Fruit fly (Drosophila melanogaster) whole organism, embryonic: ENCODE results near the gene CG15047.

Experiments
- Adf1 ChIP-seq: fragments of 200-800 bp; sonication (Bioruptor generic); IDR thresholded peaks from 2 replicates; pipeline ENCODE4 v1.3.6; 2022; ENCODE audit warnings: missing biosample characterization, missing genetic modification characterization
- Atf6 ChIP-seq: fragments of 200-800 bp; sonication (Bioruptor generic); IDR thresholded peaks from 2 replicates; pipeline ENCODE4 v1.3.6; 2022; ENCODE audit warnings: missing biosample characterization, missing genetic modification characterization
- CG10274 ChIP-seq: fragments of 200-800 bp; sonication (Bioruptor generic); optimal IDR thresholded peaks from 3 replicates; lab custom pipeline; 2017; ENCODE audit warnings: missing biosample characterization, mild to moderate bottlenecking, missing genetic modification characterization
- CG10431 ChIP-seq: fragments of 200-800 bp; sonication (Bioruptor generic); optimal IDR thresholded peaks from 3 replicates; lab custom pipeline; 2018; ENCODE audit warnings: missing biosample characterization, mild to moderate bottlenecking, missing genetic modification characterization
- CG11696 ChIP-seq: fragments of 200-800 bp; sonication (Bioruptor generic); IDR thresholded peaks from 2 replicates; pipeline ENCODE4 v1.3.6; 2022; ENCODE audit warnings: missing biosample characterization, missing genetic modification characterization
- CG13296 ChIP-seq: fragments of 200-800 bp; sonication (Bioruptor generic); optimal IDR thresholded peaks from 3 replicates; lab custom pipeline; 2018; ENCODE audit warnings: missing biosample characterization, mild to moderate bottlenecking, missing genetic modification characterization
- CG13624 ChIP-seq: fragments of 200-800 bp; sonication (Bioruptor generic); optimal IDR thresholded peaks from 2 replicates; lab custom pipeline; 2016; ENCODE audit warnings: missing biosample characterization, missing genetic modification characterization
- CG14014 ChIP-seq: fragments of 200-800 bp; sonication (Bioruptor generic); IDR thresholded peaks from 2 replicates; pipeline ENCODE4 v1.3.6; 2022; ENCODE audit warnings: missing biosample characterization, missing genetic modification characterization
- CG14441 ChIP-seq: fragments of 200-800 bp; sonication (Bioruptor generic); IDR thresholded peaks from 2 replicates; pipeline ENCODE4 v1.3.6; 2022; ENCODE audit warnings: missing biosample characterization, missing genetic modification characterization
- CG1647 ChIP-seq: fragments of 200-800 bp; sonication (Bioruptor generic); optimal IDR thresholded peaks from 3 replicates; lab custom pipeline; 2016; ENCODE audit warnings: missing biosample characterization, missing genetic modification characterization
- CG16779 ChIP-seq: fragments of 200-800 bp; sonication (Bioruptor generic); IDR thresholded peaks from 2 replicates; pipeline ENCODE4 v1.3.6; 2022; ENCODE audit warnings: missing biosample characterization, missing genetic modification characterization
- CG2199 ChIP-seq: fragments of 200-800 bp; sonication (Bioruptor generic); IDR thresholded peaks from 3 replicates; pipeline ENCODE4 v1.3.6; 2022; ENCODE audit warnings: missing biosample characterization, missing genetic modification characterization
- CG30020 ChIP-seq: fragments of 200-800 bp; optimal IDR thresholded peaks from 2 replicates; lab custom pipeline; 2019; ENCODE audit warnings: missing biosample characterization, mild to moderate bottlenecking, missing genetic modification characterization, moderate library complexity
- CG30431 ChIP-seq: fragments of 200-800 bp; sonication (Bioruptor generic); optimal IDR thresholded peaks from 2 replicates; lab custom pipeline; 2017; ENCODE audit warnings: missing biosample characterization, missing genetic modification characterization
- CG3281 ChIP-seq: fragments of 200-800 bp; sonication (Bioruptor generic); optimal IDR thresholded peaks from 3 replicates; lab custom pipeline; 2017; ENCODE audit warnings: missing biosample characterization, mild to moderate bottlenecking, missing genetic modification characterization
- CG3847 ChIP-seq: fragments of 200-800 bp; sonication (Bioruptor generic); IDR thresholded peaks from 2 replicates; pipeline ENCODE4 v1.3.6; 2022; ENCODE audit warnings: missing biosample characterization, missing genetic modification characterization
- CG4424 ChIP-seq: fragments of 200-800 bp; sonication (Bioruptor generic); optimal IDR thresholded peaks from 3 replicates; lab custom pipeline; 2016; ENCODE audit warnings: missing biosample characterization, missing genetic modification characterization
- CG4707 ChIP-seq: fragments of 200-800 bp; sonication (Bioruptor generic); optimal IDR thresholded peaks from 2 replicates; lab custom pipeline; 2018; ENCODE audit warnings: missing biosample characterization, mild to moderate bottlenecking, missing genetic modification characterization, moderate library complexity
- CG5953 ChIP-seq: fragments of 200-800 bp; sonication (Bioruptor generic); IDR thresholded peaks from 2 replicates; pipeline ENCODE4 v1.3.6; 2022; ENCODE audit warnings: missing biosample characterization, missing genetic modification characterization
- CG7963 ChIP-seq: fragments of 200-800 bp; sonication (Bioruptor generic); IDR thresholded peaks from 3 replicates; pipeline ENCODE4 v1.3.6; 2022; ENCODE audit warnings: missing biosample characterization, missing genetic modification characterization; ENCODE audit not compliant: partially characterized antibody
- CG8765 ChIP-seq: fragments of 200-800 bp; sonication (Bioruptor generic); IDR thresholded peaks from 2 replicates; pipeline ENCODE4 v1.3.6; 2022; ENCODE audit warnings: missing biosample characterization, missing genetic modification characterization
- CG9727 ChIP-seq: fragments of 200-800 bp; sonication (Bioruptor generic); optimal IDR thresholded peaks from 3 replicates; lab custom pipeline; 2017; ENCODE audit warnings: missing biosample characterization, mild to moderate bottlenecking, missing genetic modification characterization
- CG9932 ChIP-seq: fragments of 200-800 bp; sonication (Bioruptor generic); IDR thresholded peaks from 2 replicates; pipeline ENCODE4 v1.3.6; 2022; ENCODE audit warnings: missing biosample characterization, missing genetic modification characterization
- Dll ChIP-seq: fragments of 200-800 bp; sonication (Bioruptor generic); IDR thresholded peaks from 4 replicates; pipeline ENCODE4 v1.3.6; 2022; ENCODE audit warnings: missing biosample characterization, missing genetic modification characterization; ENCODE audit not compliant: partially characterized antibody
- E2f2 ChIP-seq: fragments of 200-800 bp; sonication (Bioruptor generic); IDR thresholded peaks from 2 replicates; pipeline ENCODE4 v1.3.6; 2022; ENCODE audit warnings: missing biosample characterization, missing genetic modification characterization
- Fer1 ChIP-seq: fragments of 200-800 bp; sonication (Bioruptor generic); optimal IDR thresholded peaks from 2 replicates; lab custom pipeline; 2017; ENCODE audit warnings: missing biosample characterization, mild to moderate bottlenecking, missing genetic modification characterization
- HHEX ChIP-seq: fragments of 200-800 bp; sonication (Bioruptor generic); optimal IDR thresholded peaks from 3 replicates; lab custom pipeline; 2017; ENCODE audit warnings: missing biosample characterization, mild to moderate bottlenecking, missing genetic modification characterization, missing genetic modification reagents
- HLHmδ ChIP-seq: fragments of 200-800 bp; sonication (Bioruptor generic); optimal IDR thresholded peaks from 2 replicates; lab custom pipeline; 2018; ENCODE audit warnings: missing biosample characterization, mild to moderate bottlenecking, missing genetic modification characterization, moderate library complexity
- Hmx ChIP-seq: fragments of 200-800 bp; sonication (Bioruptor generic); optimal IDR thresholded peaks from 2 replicates; lab custom pipeline; 2016; ENCODE audit warnings: missing biosample characterization, missing genetic modification characterization
- Lhr ChIP-seq: fragments of 200-800 bp; sonication (Bioruptor generic); optimal IDR thresholded peaks from 3 replicates; lab custom pipeline; 2017; ENCODE audit warnings: mild to moderate bottlenecking, missing biosample characterization, missing genetic modification reagents, missing genetic modification characterization
- Myb ChIP-seq: fragments of 200-800 bp; sonication (Bioruptor generic); optimal IDR thresholded peaks from 2 replicates; lab custom pipeline; 2016; ENCODE audit warnings: missing biosample characterization, missing genetic modification characterization
- Rfx ChIP-seq: fragments of 200-800 bp; sonication (Bioruptor generic); IDR thresholded peaks from 2 replicates; pipeline ENCODE4 v1.3.6; 2022; ENCODE audit warnings: missing biosample characterization, missing genetic modification characterization
- Ssrp ChIP-seq: fragments of 200-800 bp; sonication (Bioruptor generic); optimal IDR thresholded peaks from 2 replicates; lab custom pipeline; 2018; ENCODE audit warnings: missing biosample characterization, mild to moderate bottlenecking, missing genetic modification characterization, moderate library complexity
- Usf ChIP-seq: fragments of 200-800 bp; sonication (Bioruptor generic); optimal IDR thresholded peaks from 2 replicates; lab custom pipeline; 2017; ENCODE audit warnings: missing genotype, missing biosample characterization, missing genetic modification characterization
- bcd ChIP-seq: fragments of 200-800 bp; sonication (Bioruptor generic); optimal IDR thresholded peaks from 2 replicates; lab custom pipeline; 2017; ENCODE audit warnings: missing biosample characterization, mild to moderate bottlenecking, missing genetic modification characterization
- bowl ChIP-seq: fragments of 200-800 bp; sonication (Bioruptor generic); IDR thresholded peaks from 2 replicates; pipeline ENCODE4 v1.3.6; 2022; ENCODE audit warnings: missing biosample characterization, missing genetic modification characterization
- chif ChIP-seq, 2 experiments: fragments of 200-800 bp; sonication (Bioruptor generic); optimal IDR thresholded peaks; 3 replicates each; lab custom pipeline; 2016; ENCODE audit warnings: missing biosample characterization in 2 of 2, missing genetic modification characterization in 2 of 2
- dimm ChIP-seq: fragments of 200-800 bp; sonication (Bioruptor generic); IDR thresholded peaks from 2 replicates; pipeline ENCODE4 v1.3.6; 2022; ENCODE audit warnings: missing biosample characterization, missing genetic modification characterization
- fd64A ChIP-seq: fragments of 200-800 bp; sonication (Bioruptor generic); optimal IDR thresholded peaks from 3 replicates; lab custom pipeline; 2018; ENCODE audit warnings: missing biosample characterization, mild to moderate bottlenecking, missing genetic modification characterization
- fu2 ChIP-seq: fragments of 200-800 bp; sonication (Bioruptor generic); optimal IDR thresholded peaks from 2 replicates; lab custom pipeline; 2016; ENCODE audit warnings: missing biosample characterization, missing genetic modification characterization
- grau ChIP-seq: fragments of 200-800 bp; optimal IDR thresholded peaks from 3 replicates; lab custom pipeline; 2019; ENCODE audit warnings: missing biosample characterization, mild to moderate bottlenecking, missing genetic modification characterization, moderate library complexity
- ham ChIP-seq: fragments of 200-800 bp; sonication (Bioruptor generic); IDR thresholded peaks from 2 replicates; pipeline ENCODE4 v1.3.6; 2022; ENCODE audit warnings: missing biosample characterization, missing genetic modification characterization
- inv ChIP-seq: fragments of 200-800 bp; sonication (Bioruptor generic); IDR thresholded peaks from 2 replicates; pipeline ENCODE4 v1.3.6; 2022; ENCODE audit warnings: missing biosample characterization, missing genetic modification characterization; ENCODE audit not compliant: partially characterized antibody
- lilli ChIP-seq: fragments of 200-800 bp; sonication (Bioruptor generic); optimal IDR thresholded peaks from 3 replicates; lab custom pipeline; 2016; ENCODE audit warnings: missing biosample characterization, missing genetic modification characterization
- onecut ChIP-seq: fragments of 200-800 bp; sonication (Bioruptor generic); IDR thresholded peaks from 2 replicates; pipeline ENCODE4 v1.3.6; 2022; ENCODE audit warnings: missing biosample characterization, missing genetic modification characterization
- ranshi ChIP-seq: fragments of 200-800 bp; sonication (Bioruptor generic); IDR thresholded peaks from 2 replicates; pipeline ENCODE4 v1.3.6; 2022; ENCODE audit warnings: missing biosample characterization, missing genetic modification characterization
- sens-2 ChIP-seq: fragments of 200-800 bp; sonication (Bioruptor generic); IDR thresholded peaks from 2 replicates; pipeline ENCODE4 v1.3.6; 2022; ENCODE audit warnings: missing biosample characterization, missing genetic modification characterization
- sisA ChIP-seq: fragments of 200-800 bp; sonication (Bioruptor generic); IDR thresholded peaks from 2 replicates; pipeline ENCODE4 v1.3.6; 2022; ENCODE audit warnings: missing biosample characterization, missing genetic modification characterization
- sna ChIP-seq: fragments of 200-800 bp; sonication (Bioruptor generic); IDR thresholded peaks from 2 replicates; pipeline ENCODE4 v1.3.6; 2022; ENCODE audit warnings: missing biosample characterization, missing genetic modification characterization; ENCODE audit not compliant: partially characterized antibody
- vfl ChIP-seq: fragments of 200-800 bp; sonication (Bioruptor generic); optimal IDR thresholded peaks from 2 replicates; lab custom pipeline; 2016; ENCODE audit warnings: missing biosample characterization, missing genetic modification characterization
- zfh1 ChIP-seq: fragments of 200-800 bp; sonication (Bioruptor generic); IDR thresholded peaks from 3 replicates; pipeline ENCODE4 v1.3.6; 2022; ENCODE audit warnings: missing biosample characterization, missing genetic modification characterization

Gene CG15047

dm6 chrX:18494165-18494740, 34.2 kb upstream of the CG15047 start, which contains the start of gene CG15043 (continued):
- TF ChIP-seq CG5953 (GFP tag; lab: Robert Waterston, UW) = no peak
- TF ChIP-seq CG9727 (GFP tag; lab: Kevin White, UChicago) = peak; percentile 12
- TF ChIP-seq lilli (GFP tag; lab: Kevin White, UChicago) = peak; percentile 67
- peak; percentile 54 for TF ChIP-seq CG9932 (GFP tag; lab: Robert Waterston, UW)
- no peak for TF ChIP-seq CG7963
- no peak for TF ChIP-seq CG4707 (GFP tag; lab: Kevin White, UChicago)
- no peak for TF ChIP-seq CG16779
- TF ChIP-seq CG3281 (GFP tag; lab: Kevin White, UChicago) = peak; percentile 40
- TF ChIP-seq CG10274 (GFP tag; lab: Kevin White, UChicago) = peak; percentile 20
- TF ChIP-seq CG14014 = no peak
- no peak for TF ChIP-seq Lhr (GFP tag; lab: Kevin White, UChicago)
- TF ChIP-seq CG14441 (GFP tag; lab: Robert Waterston, UW) = peak; percentile 62
- no peak for TF ChIP-seq CG8765 (GFP tag; lab: Robert Waterston, UW)
- TF ChIP-seq bcd (GFP tag; lab: Kevin White, UChicago) = peak; percentile 44
- TF ChIP-seq CG10431 (GFP tag; lab: Kevin White, UChicago) = no peak
- no peak for TF ChIP-seq ham (GFP tag; lab: Robert Waterston, UW)
- TF ChIP-seq sens-2 = no peak
- no peak for TF ChIP-seq sna (GFP tag; lab: Robert Waterston, UW)
- peak; percentile 34 for TF ChIP-seq CG13624 (GFP tag; lab: Kevin White, UChicago)
- peak; percentile 72 for TF ChIP-seq ranshi
- TF ChIP-seq Myb (GFP tag; lab: Kevin White, UChicago) = peak; percentile 29
- no peak for TF ChIP-seq CG11696 (GFP tag; lab: Robert Waterston, UW)
- peak; percentile 49; the same call in 2 of the 3 replicates for TF ChIP-seq zfh1 (GFP tag; lab: Robert Waterston, UW)
- TF ChIP-seq CG3847 = peak; percentile 52; the same call in 1 of the 2 replicates
- TF ChIP-seq Hmx = no peak
- no peak for TF ChIP-seq CG13296
- TF ChIP-seq CG1647 (GFP tag; lab: Kevin White, UChicago) = peak; percentile 6
- no peak for TF ChIP-seq chif (GFP tag; optimal IDR thresholded peaks at IDR 0.05; lab: Kevin White, UChicago)
- no peak for TF ChIP-seq CG4424 (GFP tag; lab: Kevin White, UChicago)
- no peak for TF ChIP-seq CG30020 (tag; lab: Kevin White, UChicago)
- 0 out of 2 replicates have a peak, but pooled peaks have one; percentile 12 for TF ChIP-seq sisA
- TF ChIP-seq fu2 = peak; percentile 9
- TF ChIP-seq vfl = no peak
- no peak for TF ChIP-seq CG2199 (GFP tag; lab: Robert Waterston, UW)
- no peak for TF ChIP-seq dimm (GFP tag; lab: Robert Waterston, UW)
- peak; percentile 27; the same call in 1 of the 2 replicates for TF ChIP-seq onecut (GFP tag; lab: Robert Waterston, UW)
- no peak for TF ChIP-seq E2f2 (GFP tag; lab: Robert Waterston, UW)
- TF ChIP-seq Ssrp (tag; lab: Kevin White, UChicago) = no peak
- no peak for TF ChIP-seq bowl (GFP tag; lab: Robert Waterston, UW)
- peak; percentile 50 for TF ChIP-seq HHEX (GFP tag; lab: Kevin White, UChicago)
- TF ChIP-seq Atf6 (GFP tag; lab: Robert Waterston, UW) = peak; percentile 49; the same call in 1 of the 2 replicates
- TF ChIP-seq grau (tag; lab: Kevin White, UChicago) = peak; percentile 23
- no peak for TF ChIP-seq CG30431 (GFP tag; lab: Kevin White, UChicago)
- TF ChIP-seq Adf1 = no peak
- no peak for TF ChIP-seq Usf (GFP tag; lab: Kevin White, UChicago)
- TF ChIP-seq Fer1 (GFP tag; lab: Kevin White, UChicago) = peak; percentile 41
- TF ChIP-seq fd64A = no peak
- TF ChIP-seq Rfx (GFP tag; lab: Robert Waterston, UW) = peak; percentile 81
- no peak for TF ChIP-seq Dll
- no peak for TF ChIP-seq inv (GFP tag; lab: Robert Waterston, UW)
- TF ChIP-seq HLHmδ = no peak
